Fruit fly (Drosophila melanogaster) whole organism, embryonic: ENCODE measurements around the gene Gycbeta100B.
A peak's percentile ranks its signal among the peaks of the same experiment; 100 is the strongest.

Experiments
- CG10565 ChIP-seq: fragments of 200-800 bp; sonication (Bioruptor generic); optimal IDR thresholded peaks from 3 replicates; lab custom pipeline; 2016; ENCODE audit warnings: missing biosample characterization, mild to moderate bottlenecking, missing genetic modification characterization
- CG10654 ChIP-seq: fragments of 200-800 bp; sonication (Bioruptor generic); optimal IDR thresholded peaks from 2 replicates; lab custom pipeline; 2016; ENCODE audit warnings: missing biosample characterization, missing genetic modification characterization
- CG11085 ChIP-seq: fragments of 200-800 bp; sonication (Bioruptor generic); IDR thresholded peaks from 2 replicates; pipeline ENCODE4 v1.3.6; 2022; ENCODE audit warnings: missing biosample characterization, missing genetic modification characterization
- CG11093 ChIP-seq: fragments of 200-800 bp; sonication (Bioruptor generic); IDR thresholded peaks from 3 replicates; pipeline ENCODE4 v1.3.6; 2022; ENCODE audit warnings: missing biosample characterization, missing genetic modification characterization
- CG11247 ChIP-seq: fragments of 200-800 bp; sonication (Bioruptor generic); IDR thresholded peaks from 2 replicates; pipeline ENCODE4 v1.3.6; 2022; ENCODE audit warnings: missing biosample characterization, missing genetic modification characterization
- CG11696 ChIP-seq: fragments of 200-800 bp; sonication (Bioruptor generic); IDR thresholded peaks from 2 replicates; pipeline ENCODE4 v1.3.6; 2022; ENCODE audit warnings: missing biosample characterization, missing genetic modification characterization
- CG12219 ChIP-seq: fragments of 200-800 bp; sonication (Bioruptor generic); optimal IDR thresholded peaks from 3 replicates; lab custom pipeline; 2018; ENCODE audit warnings: missing biosample characterization, mild to moderate bottlenecking, missing genetic modification characterization
- CG14860 ChIP-seq: fragments of 200-800 bp; sonication (Bioruptor generic); IDR thresholded peaks from 3 replicates; pipeline ENCODE4 v1.3.6; 2022; ENCODE audit warnings: missing biosample characterization, missing genetic modification characterization; ENCODE audit not compliant: partially characterized antibody
- CG15601 ChIP-seq: fragments of 200-800 bp; sonication (Bioruptor generic); optimal IDR thresholded peaks from 3 replicates; lab custom pipeline; 2019; ENCODE audit warnings: missing biosample characterization, mild to moderate bottlenecking, missing genetic modification characterization, moderate library complexity
- CG1647 ChIP-seq: fragments of 200-800 bp; sonication (Bioruptor generic); optimal IDR thresholded peaks from 3 replicates; lab custom pipeline; 2016; ENCODE audit warnings: missing biosample characterization, missing genetic modification characterization
- CG17359 ChIP-seq: fragments of 200-800 bp; sonication (Bioruptor generic); optimal IDR thresholded peaks from 3 replicates; lab custom pipeline; 2018; ENCODE audit warnings: missing biosample characterization, mild to moderate bottlenecking, missing genetic modification characterization, moderate library complexity
- CG18764 ChIP-seq: fragments of 200-800 bp; sonication (Bioruptor generic); optimal IDR thresholded peaks from 3 replicates; lab custom pipeline; 2016; ENCODE audit warnings: missing biosample characterization, missing genetic modification characterization
- CG30431 ChIP-seq: fragments of 200-800 bp; sonication (Bioruptor generic); optimal IDR thresholded peaks from 2 replicates; lab custom pipeline; 2017; ENCODE audit warnings: missing biosample characterization, missing genetic modification characterization
- CG31224 ChIP-seq: fragments of 200-800 bp; sonication (Bioruptor generic); IDR thresholded peaks from 2 replicates; pipeline ENCODE4 v1.3.6; 2022; ENCODE audit warnings: missing biosample characterization, missing genetic modification characterization
- CG32772 ChIP-seq: fragments of 200-800 bp; sonication (Bioruptor generic); IDR thresholded peaks from 2 replicates; pipeline ENCODE4 v1.3.6; 2022; ENCODE audit warnings: missing biosample characterization, missing genetic modification characterization
- CG3726 ChIP-seq: fragments of 200-800 bp; sonication (Bioruptor generic); IDR thresholded peaks from 3 replicates; pipeline ENCODE4, ENCODE4 v1.3.6; 2022; ENCODE audit warnings: missing biosample characterization, missing genetic modification characterization
- CG3847 ChIP-seq: fragments of 200-800 bp; sonication (Bioruptor generic); IDR thresholded peaks from 2 replicates; pipeline ENCODE4 v1.3.6; 2022; ENCODE audit warnings: missing biosample characterization, missing genetic modification characterization
- CG4360 ChIP-seq: fragments of 200-800 bp; sonication (Bioruptor generic); IDR thresholded peaks from 2 replicates; pipeline ENCODE4 v1.3.6; 2022; ENCODE audit warnings: missing biosample characterization, missing genetic modification characterization
- CG4730 ChIP-seq: fragments of 200-800 bp; sonication (Bioruptor generic); IDR thresholded peaks from 2 replicates; pipeline ENCODE4 v1.3.6; 2022; ENCODE audit warnings: missing biosample characterization, missing genetic modification characterization
- CG5180 ChIP-seq: fragments of 200-800 bp; sonication (Bioruptor generic); optimal IDR thresholded peaks from 3 replicates; lab custom pipeline; 2017; ENCODE audit warnings: missing biosample characterization, missing genetic modification characterization, mild to moderate bottlenecking, moderate library complexity, missing genetic modification reagents
- CG5245 ChIP-seq: fragments of 200-800 bp; sonication (Bioruptor generic); optimal IDR thresholded peaks from 3 replicates; lab custom pipeline; 2016; ENCODE audit warnings: missing biosample characterization, missing genetic modification characterization
- CG6683 ChIP-seq: fragments of 200-800 bp; sonication (Bioruptor generic); optimal IDR thresholded peaks from 2 replicates; lab custom pipeline; 2017; ENCODE audit warnings: missing biosample characterization, mild to moderate bottlenecking, missing genetic modification characterization, missing genetic modification reagents
- CG7372 ChIP-seq: fragments of 200-800 bp; sonication (Bioruptor generic); IDR thresholded peaks from 2 replicates; pipeline ENCODE4 v1.3.6; 2022; ENCODE audit warnings: missing biosample characterization, missing genetic modification characterization
- CG7928 ChIP-seq: fragments of 200-800 bp; sonication (Bioruptor generic); optimal IDR thresholded peaks from 2 replicates; lab custom pipeline; 2017; ENCODE audit warnings: missing biosample characterization, mild to moderate bottlenecking, missing genetic modification characterization
- CG8089 ChIP-seq: fragments of 200-800 bp; sonication (Bioruptor generic); optimal IDR thresholded peaks from 3 replicates; lab custom pipeline; 2016; ENCODE audit warnings: missing biosample characterization, missing genetic modification characterization
- D ChIP-seq, 2 experiments: fragments of 200-800 bp in 1 of 2; fragments of >200 bp in 1 of 2; sonication (Bioruptor generic) in 1 of 2; optimal IDR thresholded peaks; 2 replicates in 1 of 2; 3 replicates in 1 of 2; lab custom pipeline; 2017; ENCODE audit warnings: mild to moderate bottlenecking in 1 of 2, missing biosample characterization in 1 of 2, missing genetic modification characterization in 1 of 2, missing genetic modification reagents in 1 of 2
- Deaf1 ChIP-seq: fragments of 200-800 bp; optimal IDR thresholded peaks from 3 replicates; lab custom pipeline; 2019; ENCODE audit warnings: missing biosample characterization, mild to moderate bottlenecking, missing genetic modification characterization, moderate library complexity
- E2f1 ChIP-seq: fragments of 200-800 bp; sonication (Bioruptor generic); IDR thresholded peaks from 2 replicates; pipeline ENCODE4 v1.3.6; 2022; ENCODE audit warnings: missing biosample characterization, missing genetic modification characterization
- Hr39 ChIP-seq: fragments of >200 bp; optimal IDR thresholded peaks from 2 replicates; lab custom pipeline; 2017
- Jarid2 ChIP-seq: fragments of 200-800 bp; sonication (Bioruptor generic); optimal IDR thresholded peaks from 3 replicates; lab custom pipeline; 2017; ENCODE audit warnings: mild to moderate bottlenecking, missing biosample characterization, missing genetic modification reagents, missing genetic modification characterization
- Med ChIP-seq: fragments of 200-800 bp; sonication (Bioruptor generic); peaks from one replicate; lab custom pipeline; 2016; ENCODE audit warnings: missing biosample characterization, missing genetic modification characterization, mild to moderate bottlenecking, inconsistent platforms, moderate library complexity
- Meics ChIP-seq: fragments of 200-800 bp; sonication (Bioruptor generic); optimal IDR thresholded peaks from 2 replicates; lab custom pipeline; 2017; ENCODE audit warnings: missing biosample characterization, mild to moderate bottlenecking, missing genetic modification characterization
- Ravus ChIP-seq: fragments of 200-800 bp; sonication (Bioruptor generic); IDR thresholded peaks from 2 replicates; pipeline ENCODE4 v1.3.6; 2022; ENCODE audit warnings: missing biosample characterization, missing genetic modification characterization
- Tbp ChIP-seq: fragments of >200 bp; optimal IDR thresholded peaks from 2 replicates; lab custom pipeline; 2018; ENCODE audit warnings: missing biosample characterization, missing genetic modification characterization
- ac ChIP-seq: fragments of 200-800 bp; sonication (Bioruptor generic); optimal IDR thresholded peaks from 3 replicates; lab custom pipeline; 2017; ENCODE audit warnings: missing biosample characterization, mild to moderate bottlenecking, missing genetic modification characterization
- cg ChIP-seq: fragments of 200-800 bp; sonication (Bioruptor generic); optimal IDR thresholded peaks from 3 replicates; lab custom pipeline; 2019; ENCODE audit warnings: missing biosample characterization, mild to moderate bottlenecking, missing genetic modification characterization, moderate library complexity
- chif ChIP-seq, 2 experiments: fragments of 200-800 bp; sonication (Bioruptor generic); optimal IDR thresholded peaks; 3 replicates each; lab custom pipeline; 2016; ENCODE audit warnings: missing biosample characterization in 2 of 2, missing genetic modification characterization in 2 of 2
- chm ChIP-seq: fragments of 200-800 bp; sonication (Bioruptor generic); IDR thresholded peaks from 2 replicates; pipeline ENCODE4 v1.3.6; 2022; ENCODE audit warnings: missing biosample characterization, missing genetic modification characterization
- cwo ChIP-seq: fragments of 200-800 bp; sonication (Bioruptor generic); optimal IDR thresholded peaks from 3 replicates; lab custom pipeline; 2017; ENCODE audit warnings: missing biosample characterization, missing genetic modification characterization, mild to moderate bottlenecking, moderate library complexity, missing genetic modification reagents
- da ChIP-seq: fragments of 200-800 bp; sonication (Bioruptor generic); optimal IDR thresholded peaks from 2 replicates; lab custom pipeline; 2016; ENCODE audit warnings: missing biosample characterization, missing genetic modification characterization
- fd102C ChIP-seq: fragments of 200-800 bp; sonication (Bioruptor generic); optimal IDR thresholded peaks from 2 replicates; lab custom pipeline; 2018; ENCODE audit warnings: missing biosample characterization, mild to moderate bottlenecking, missing genetic modification characterization, moderate library complexity
- gce ChIP-seq: fragments of 200-800 bp; sonication (Bioruptor generic); IDR thresholded peaks from 3 replicates; pipeline ENCODE4 v1.3.6; 2022; ENCODE audit warnings: missing biosample characterization, missing genetic modification characterization
- ind ChIP-seq: fragments of 200-800 bp; sonication (Bioruptor generic); optimal IDR thresholded peaks from 3 replicates; lab custom pipeline; 2016; ENCODE audit warnings: missing biosample characterization, missing genetic modification characterization
- klu ChIP-seq: fragments of 200-800 bp; sonication (Bioruptor generic); IDR thresholded peaks from 2 replicates; pipeline ENCODE4 v1.3.6; 2022; ENCODE audit warnings: missing biosample characterization, missing genetic modification characterization
- onecut ChIP-seq: fragments of 200-800 bp; sonication (Bioruptor generic); IDR thresholded peaks from 2 replicates; pipeline ENCODE4 v1.3.6; 2022; ENCODE audit warnings: missing biosample characterization, missing genetic modification characterization
- pum ChIP-seq: fragments of 200-800 bp; sonication (Bioruptor generic); optimal IDR thresholded peaks from 2 replicates; lab custom pipeline; 2016; ENCODE audit warnings: missing biosample characterization, missing genetic modification characterization
- rib ChIP-seq: fragments of 200-800 bp; sonication (Bioruptor generic); IDR thresholded peaks from 2 replicates; pipeline ENCODE4 v1.3.6; 2022; ENCODE audit warnings: missing biosample characterization, missing genetic modification characterization
- row ChIP-seq: fragments of 200-800 bp; sonication (Bioruptor generic); IDR thresholded peaks from 3 replicates; pipeline ENCODE4 v1.3.6; 2022; ENCODE audit warnings: missing biosample characterization, missing genetic modification characterization
- run ChIP-seq: fragments of 200-800 bp; sonication (Bioruptor generic); optimal IDR thresholded peaks from 3 replicates; lab custom pipeline; 2018; ENCODE audit warnings: missing biosample characterization, mild to moderate bottlenecking, missing genetic modification characterization
- salm ChIP-seq: fragments of 200-800 bp; sonication (Bioruptor generic); optimal IDR thresholded peaks from 2 replicates; lab custom pipeline; 2018; ENCODE audit warnings: missing biosample characterization, mild to moderate bottlenecking, missing genetic modification characterization
- slbo ChIP-seq: fragments of 200-800 bp; sonication (Bioruptor generic); IDR thresholded peaks from 2 replicates; pipeline ENCODE4 v1.3.6; 2022; ENCODE audit warnings: missing biosample characterization, missing genetic modification characterization
- sqz ChIP-seq: fragments of 200-800 bp; sonication (Bioruptor generic); optimal IDR thresholded peaks from 3 replicates; lab custom pipeline; 2018; ENCODE audit warnings: missing biosample characterization, mild to moderate bottlenecking, missing genetic modification characterization
- trh ChIP-seq: fragments of 200-800 bp; sonication (Bioruptor generic); optimal IDR thresholded peaks from 2 replicates; lab custom pipeline; 2016; ENCODE audit warnings: missing biosample characterization, missing genetic modification characterization

Gycbeta100B gene

dm6 chr3R:31134056-31134455 is at the start of gene Gycbeta100B (continued):
- TF ChIP-seq cg = no peak
- peak; percentile 92 for TF ChIP-seq Deaf1 (tag; lab: Kevin White, UChicago)
- TF ChIP-seq CG7372 (GFP tag; lab: Robert Waterston, UW) = 0 out of 2 replicates have a peak, but pooled peaks have one; percentile 31
- peak; percentile 25; the same call in 1 of the 2 replicates for TF ChIP-seq CG3847
- peak; percentile 54; the same call in 1 of the 2 replicates for TF ChIP-seq CG11247
- TF ChIP-seq CG4730 = no peak
- TF ChIP-seq gce (GFP tag; lab: Robert Waterston, UW) = peak; percentile 69; the same call in 2 of the 3 replicates
- TF ChIP-seq D (optimal IDR thresholded peaks at IDR 0.05; lab: Kevin White, UChicago) = no peak
- TF ChIP-seq D (GFP tag; optimal IDR thresholded peaks at IDR 0.05; lab: Kevin White, UChicago) = peak; percentile 9
- peak; percentile 8 for TF ChIP-seq sqz
- no peak for TF ChIP-seq CG30431
- TF ChIP-seq CG6683 (GFP tag; lab: Kevin White, UChicago) = peak; percentile 15
- TF ChIP-seq CG5245 (GFP tag; lab: Kevin White, UChicago) = peak; percentile 66
- TF ChIP-seq Hr39 = no peak
- peak; percentile 96 for TF ChIP-seq Med
- TF ChIP-seq slbo (GFP tag; lab: Robert Waterston, UW) = peak; percentile 42; the same call in 1 of the 2 replicates
- peak; percentile 36 for TF ChIP-seq CG12219
- no peak for TF ChIP-seq Ravus
- no peak for TF ChIP-seq CG31224 (GFP tag; lab: Robert Waterston, UW)
- TF ChIP-seq CG1647 (GFP tag; lab: Kevin White, UChicago) = no peak
- peak; percentile 1 for TF ChIP-seq CG15601 (tag; lab: Kevin White, UChicago)
- no peak for TF ChIP-seq rib (GFP tag; lab: Robert Waterston, UW)
- TF ChIP-seq CG32772 = no peak
- TF ChIP-seq row = no peak
- TF ChIP-seq Jarid2 (GFP tag; lab: Kevin White, UChicago) = peak; percentile 39
- peak; percentile 30 for TF ChIP-seq ind (GFP tag; lab: Kevin White, UChicago)
- TF ChIP-seq CG11696 (GFP tag; lab: Robert Waterston, UW) = no peak
- TF ChIP-seq CG10565 (GFP tag; lab: Kevin White, UChicago) = no peak
- TF ChIP-seq CG8089 (GFP tag; lab: Kevin White, UChicago) = no peak
- TF ChIP-seq CG7928 (GFP tag; lab: Kevin White, UChicago) = peak; percentile 3
- TF ChIP-seq da (GFP tag; lab: Kevin White, UChicago) = no peak
- no peak for TF ChIP-seq salm
- peak; percentile 14 for TF ChIP-seq cwo (GFP tag; lab: Kevin White, UChicago)
- peak; percentile 64 for TF ChIP-seq onecut

- no peak for TF ChIP-seq CG10654
- TF ChIP-seq fd102C = no peak
- TF ChIP-seq pum (GFP tag; lab: Kevin White, UChicago) = peak; percentile 3
- 0 out of 2 replicates have a peak, but pooled peaks have one; percentile 27 for TF ChIP-seq klu (GFP tag; lab: Robert Waterston, UW)
- TF ChIP-seq Meics (GFP tag; lab: Kevin White, UChicago) = no peak
- TF ChIP-seq chif (GFP tag; optimal IDR thresholded peaks at IDR 0.05; lab: Kevin White, UChicago) = peak in 1 of 2 experiments; percentile 33
- TF ChIP-seq CG14860 (GFP tag; lab: Robert Waterston, UW) = 0 out of 3 replicates have a peak, but pooled peaks have one; percentile 35
- no peak for TF ChIP-seq trh (GFP tag; lab: Kevin White, UChicago)
- TF ChIP-seq ac (GFP tag; lab: Kevin White, UChicago) = no peak
- no peak for TF ChIP-seq CG11085 (GFP tag; lab: Robert Waterston, UW)
- TF ChIP-seq CG18764 (GFP tag; lab: Kevin White, UChicago) = no peak
- no peak for TF ChIP-seq CG8089 (GFP tag; lab: Kevin White, UChicago)
- TF ChIP-seq E2f1 (GFP tag; lab: Robert Waterston, UW) = no peak
- no peak for TF ChIP-seq CG5180 (GFP tag; lab: Kevin White, UChicago)
- TF ChIP-seq run (tag; lab: Kevin White, UChicago) = no peak
- no peak for TF ChIP-seq Deaf1 (tag; lab: Kevin White, UChicago)
- TF ChIP-seq chm = peak; percentile 74
- TF ChIP-seq CG17359 (tag; lab: Kevin White, UChicago) = no peak
- TF ChIP-seq CG3726 (GFP tag; lab: Robert Waterston, UW) = no peak
- no peak for TF ChIP-seq CG11093 (GFP tag; lab: Robert Waterston, UW)
- no peak for TF ChIP-seq CG4360
- no peak for TF ChIP-seq Tbp (GFP tag; lab: Kevin White, UChicago)
These were observed 47.8 kb upstream of the Gycbeta100B start for dm6 chr3R:31086394-31086793.
